Fruit fly (Drosophila melanogaster) whole organism, prepupa: ENCODE data around the gene PolA2.

ENCODE experiments used
- Blimp-1 ChIP-seq: fragments of 200-800 bp; sonication (Bioruptor generic); optimal IDR thresholded peaks from 3 replicates; lab custom pipeline; 2017; ENCODE audit warnings: missing biosample characterization, missing genetic modification characterization, mild to moderate bottlenecking, moderate library complexity, missing genetic modification reagents
- CG10631 ChIP-seq: fragments of 200-800 bp; sonication (Bioruptor generic); optimal IDR thresholded peaks from 2 replicates; lab custom pipeline; 2016; ENCODE audit warnings: missing biosample characterization, missing genetic modification characterization
- CG11294 ChIP-seq: fragments of 200-800 bp; sonication (Bioruptor generic); IDR thresholded peaks from 2 replicates; pipeline ENCODE4 v1.3.6; 2022; ENCODE audit warnings: missing biosample characterization, missing genetic modification characterization
- CG1621 ChIP-seq: fragments of 200-800 bp; sonication (Bioruptor generic); optimal IDR thresholded peaks from 3 replicates; lab custom pipeline; 2018; ENCODE audit warnings: missing biosample characterization, mild to moderate bottlenecking, missing genetic modification characterization
- CG16779 ChIP-seq: fragments of 200-800 bp; sonication (Bioruptor generic); optimal IDR thresholded peaks from 3 replicates; lab custom pipeline; 2017; ENCODE audit warnings: missing biosample characterization, mild to moderate bottlenecking, missing genetic modification characterization
- CG3032 ChIP-seq: fragments of 200-800 bp; optimal IDR thresholded peaks from 2 replicates; lab custom pipeline; 2019; ENCODE audit warnings: missing biosample characterization, mild to moderate bottlenecking, missing genetic modification characterization, moderate library complexity
- CG31627 ChIP-seq: fragments of 200-800 bp; sonication (Bioruptor generic); optimal IDR thresholded peaks from 3 replicates; lab custom pipeline; 2016; ENCODE audit warnings: missing biosample characterization, missing genetic modification characterization
- CG34406 ChIP-seq: fragments of 200-800 bp; sonication (Bioruptor generic); optimal IDR thresholded peaks from 3 replicates; lab custom pipeline; 2016; ENCODE audit warnings: missing biosample characterization, missing genetic modification characterization
- CG4318 ChIP-seq: fragments of 200-800 bp; sonication (Bioruptor generic); optimal IDR thresholded peaks from 3 replicates; lab custom pipeline; 2017; ENCODE audit warnings: missing biosample characterization, mild to moderate bottlenecking, missing genetic modification characterization
- CG6792 ChIP-seq: fragments of 200-800 bp; sonication (Bioruptor generic); optimal IDR thresholded peaks from 3 replicates; lab custom pipeline; 2016; ENCODE audit warnings: missing biosample characterization, missing genetic modification characterization
- CG6808 ChIP-seq: fragments of 200-800 bp; sonication (Bioruptor generic); optimal IDR thresholded peaks from 3 replicates; lab custom pipeline; 2017; ENCODE audit warnings: missing biosample characterization, missing genetic modification characterization, mild to moderate bottlenecking, moderate library complexity, missing genetic modification reagents
- CG6854 ChIP-seq: fragments of 200-800 bp; sonication (Bioruptor generic); optimal IDR thresholded peaks from 2 replicates; lab custom pipeline; 2017; ENCODE audit warnings: missing biosample characterization, mild to moderate bottlenecking, missing genetic modification characterization
- CG7368 ChIP-seq: fragments of 200-800 bp; sonication (Bioruptor generic); optimal IDR thresholded peaks from 3 replicates; lab custom pipeline; 2016; ENCODE audit warnings: missing biosample characterization, missing genetic modification characterization
- CG8119 ChIP-seq: fragments of 200-800 bp; sonication (Bioruptor generic); IDR thresholded peaks from 3 replicates; pipeline ENCODE4 v1.3.6; 2022; ENCODE audit warnings: missing biosample characterization, missing genetic modification characterization
- CG8632 ChIP-seq: fragments of 200-800 bp; sonication (Bioruptor generic); optimal IDR thresholded peaks from 3 replicates; lab custom pipeline; 2016; ENCODE audit warnings: missing biosample characterization, missing genetic modification characterization
- Eip75B ChIP-seq: fragments of 200-800 bp; sonication (Bioruptor generic); optimal IDR thresholded peaks from 3 replicates; lab custom pipeline; 2016; ENCODE audit warnings: missing biosample characterization, missing genetic modification characterization
- Eip78C ChIP-seq: fragments of 200-800 bp; sonication (Bioruptor generic); peaks from one replicate; lab custom pipeline; 2016; ENCODE audit warnings: missing biosample characterization, missing genetic modification characterization
- Eip93F ChIP-seq: fragments of 200-800 bp; sonication (Bioruptor generic); optimal IDR thresholded peaks from 2 replicates; lab custom pipeline; 2016; ENCODE audit warnings: missing biosample characterization, mild to moderate bottlenecking, missing genetic modification characterization
- Ets96B ChIP-seq: fragments of 200-800 bp; optimal IDR thresholded peaks from 2 replicates; lab custom pipeline; 2019; ENCODE audit warnings: missing biosample characterization, mild to moderate bottlenecking, missing genetic modification characterization, moderate library complexity
- Gug ChIP-seq: fragments of 200-800 bp; sonication (Bioruptor generic); IDR thresholded peaks from 2 replicates; pipeline ENCODE4 v1.3.6; 2022; ENCODE audit warnings: missing biosample characterization, missing genetic modification characterization
- Hr4 ChIP-seq: fragments of 200-800 bp; sonication (Bioruptor generic); optimal IDR thresholded peaks from 3 replicates; lab custom pipeline; 2016; ENCODE audit warnings: missing biosample characterization, missing genetic modification characterization
- Lpt ChIP-seq: fragments of 200-800 bp; sonication (Bioruptor generic); optimal IDR thresholded peaks from 3 replicates; lab custom pipeline; 2016; ENCODE audit warnings: missing biosample characterization, missing genetic modification characterization
- Met ChIP-seq: fragments of 200-800 bp; sonication (Bioruptor generic); optimal IDR thresholded peaks from 3 replicates; lab custom pipeline; 2016; ENCODE audit warnings: missing biosample characterization, missing genetic modification characterization
- Smox ChIP-seq: fragments of 200-800 bp; sonication (Bioruptor generic); optimal IDR thresholded peaks from 3 replicates; lab custom pipeline; 2016; ENCODE audit warnings: missing biosample characterization, missing genetic modification characterization
- Sox102F ChIP-seq: fragments of 200-800 bp; sonication (Bioruptor generic); optimal IDR thresholded peaks from 2 replicates; lab custom pipeline; 2016; ENCODE audit warnings: missing biosample characterization, mild to moderate bottlenecking, missing genetic modification characterization
- Sox14 ChIP-seq: fragments of 200-800 bp; sonication (Bioruptor generic); optimal IDR thresholded peaks from 3 replicates; lab custom pipeline; 2016; ENCODE audit warnings: missing biosample characterization, missing genetic modification characterization
- Sox15 ChIP-seq: fragments of 200-800 bp; sonication (Bioruptor generic); optimal IDR thresholded peaks from 3 replicates; lab custom pipeline; 2016; ENCODE audit warnings: missing biosample characterization, missing genetic modification characterization
- achi ChIP-seq: fragments of 200-800 bp; sonication (Bioruptor generic); optimal IDR thresholded peaks from 3 replicates; lab custom pipeline; 2016; ENCODE audit warnings: missing biosample characterization, missing genetic modification characterization
- cyc ChIP-seq: fragments of 200-800 bp; sonication (Bioruptor generic); optimal IDR thresholded peaks from 3 replicates; lab custom pipeline; 2016; ENCODE audit warnings: missing biosample characterization, missing genetic modification characterization
- dac ChIP-seq: fragments of 200-800 bp; sonication (Bioruptor generic); optimal IDR thresholded peaks from 2 replicates; lab custom pipeline; 2017; ENCODE audit warnings: missing biosample characterization, mild to moderate bottlenecking, missing genetic modification characterization
- dsx ChIP-seq: fragments of 200-800 bp; optimal IDR thresholded peaks from 3 replicates; lab custom pipeline; 2019; ENCODE audit warnings: missing biosample characterization, mild to moderate bottlenecking, missing genetic modification characterization, moderate library complexity; ENCODE audit not compliant: poor library complexity, severe bottlenecking
- eg ChIP-seq: fragments of 200-800 bp; sonication (Bioruptor generic); IDR thresholded peaks from 3 replicates; pipeline ENCODE4 v1.3.6; 2022; ENCODE audit warnings: missing biosample characterization, missing genetic modification characterization
- esn ChIP-seq: fragments of 200-800 bp; sonication (Bioruptor generic); optimal IDR thresholded peaks from 2 replicates; lab custom pipeline; 2016; ENCODE audit warnings: missing biosample characterization, mild to moderate bottlenecking, missing genetic modification characterization, moderate library complexity
- fkh ChIP-seq: fragments of 200-800 bp; sonication (Bioruptor generic); optimal IDR thresholded peaks from 3 replicates; lab custom pipeline; 2017; ENCODE audit warnings: missing biosample characterization, mild to moderate bottlenecking, missing genetic modification characterization, moderate library complexity
- lz ChIP-seq: fragments of 200-800 bp; sonication (Bioruptor generic); optimal IDR thresholded peaks from 3 replicates; lab custom pipeline; 2016; ENCODE audit warnings: missing biosample characterization, missing genetic modification characterization
- salr ChIP-seq, 2 experiments: fragments of 200-800 bp; sonication (Bioruptor generic); optimal IDR thresholded peaks; 3 replicates each; lab custom pipeline; 2016 to 2018; ENCODE audit warnings: missing biosample characterization in 2 of 2, missing genetic modification characterization in 2 of 2, mild to moderate bottlenecking in 1 of 2
- spab ChIP-seq: fragments of 200-800 bp; sonication (Bioruptor generic); optimal IDR thresholded peaks from 2 replicates; lab custom pipeline; 2017; ENCODE audit warnings: missing biosample characterization, mild to moderate bottlenecking, missing genetic modification characterization, missing genetic modification reagents
- ss ChIP-seq, 2 experiments: fragments of 200-800 bp; sonication (Bioruptor generic); optimal IDR thresholded peaks; 2 replicates in 1 of 2; 3 replicates in 1 of 2; lab custom pipeline; 2017 to 2018; ENCODE audit warnings: mild to moderate bottlenecking in 2 of 2, missing biosample characterization in 2 of 2, missing genetic modification characterization in 2 of 2, moderate library complexity in 1 of 2
- svp ChIP-seq: fragments of 200-800 bp; sonication (Bioruptor generic); peaks from one replicate; lab custom pipeline; 2016; ENCODE audit warnings: missing biosample characterization, missing genetic modification characterization
- topi ChIP-seq: fragments of 200-800 bp; sonication (Bioruptor generic); optimal IDR thresholded peaks from 3 replicates; lab custom pipeline; 2016; ENCODE audit warnings: missing biosample characterization, missing genetic modification characterization
- vri ChIP-seq: fragments of 200-800 bp; sonication (Bioruptor generic); optimal IDR thresholded peaks from 3 replicates; lab custom pipeline; 2016; ENCODE audit warnings: missing biosample characterization, mild to moderate bottlenecking, missing genetic modification characterization

PolA2 gene

DNA sequence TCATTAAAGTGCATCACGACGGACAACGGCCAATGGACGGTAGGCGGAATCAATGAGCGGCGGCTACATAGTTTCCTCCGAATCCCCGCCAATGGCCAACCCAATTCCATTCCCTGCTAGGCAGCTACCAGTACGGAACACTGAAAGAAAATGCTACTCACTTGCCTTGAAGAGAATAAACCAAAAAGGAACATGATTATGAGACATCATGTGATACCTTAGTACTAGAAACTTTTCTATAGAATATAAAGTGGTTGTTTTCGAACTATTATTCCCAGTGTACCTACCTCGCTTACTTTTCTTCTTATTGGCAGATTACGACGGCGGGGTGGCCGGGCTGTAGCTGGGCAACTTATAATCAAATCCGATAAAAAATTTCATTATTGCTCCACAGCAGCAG is 14.2 kb upstream of the PolA2 start (continued):
- TF ChIP-seq Sox15 (GFP tag; lab: Kevin White, UChicago) (peak; percentile 33), Eip75B (GFP tag; lab: Kevin White, UChicago) (peak; percentile 70), vri (GFP tag; lab: Kevin White, UChicago) (no peak), salr (GFP tag; optimal IDR thresholded peaks at IDR 0.05; lab: Kevin White, UChicago) (peak; percentile 42 to 46), dac (no peak), CG8632 (GFP tag; lab: Kevin White, UChicago) (peak; percentile 47), CG10631 (GFP tag; lab: Kevin White, UChicago) (peak; percentile 65), esn (GFP tag; lab: Kevin White, UChicago) (peak; percentile 73), CG6854 (GFP tag; lab: Kevin White, UChicago) (no peak), CG16779 (tag; lab: Kevin White, UChicago) (no peak), CG34406 (GFP tag; lab: Kevin White, UChicago) (peak; percentile 50), Eip93F (GFP tag; lab: Kevin White, UChicago) (no peak), Met (GFP tag; lab: Kevin White, UChicago) (peak; percentile 71), Lpt (GFP tag; lab: Kevin White, UChicago) (peak; percentile 43), CG7368 (GFP tag; lab: Kevin White, UChicago) (peak; percentile 62), Hr4 (GFP tag; lab: Kevin White, UChicago) (peak; percentile 55), fkh (GFP tag; lab: Kevin White, UChicago) (no peak), dsx (peak; percentile 68), CG11294 (GFP tag; lab: Robert Waterston, UW) (no peak), CG6808 (GFP tag; lab: Kevin White, UChicago) (peak; percentile 58), CG4318 (GFP tag; lab: Kevin White, UChicago) (no peak), eg (peak; percentile 76), CG31627 (peak; percentile 61), spab (peak; percentile 60), Gug (GFP tag; lab: Robert Waterston, UW) (0 out of 2 replicates have a peak, but pooled peaks have one; percentile 36), CG8119 (no peak), Ets96B (tag; lab: Kevin White, UChicago) (peak; percentile 69), lz (GFP tag; lab: Kevin White, UChicago) (peak; percentile 59), Smox (GFP tag; lab: Kevin White, UChicago) (peak; percentile 56), Blimp-1 (GFP tag; lab: Kevin White, UChicago) (no peak), cyc (GFP tag; lab: Kevin White, UChicago) (peak; percentile 64), Sox14 (GFP tag; lab: Kevin White, UChicago) (peak; percentile 59), CG6792 (GFP tag; lab: Kevin White, UChicago) (peak; percentile 67), topi (GFP tag; lab: Kevin White, UChicago) (peak; percentile 69)

DNA sequence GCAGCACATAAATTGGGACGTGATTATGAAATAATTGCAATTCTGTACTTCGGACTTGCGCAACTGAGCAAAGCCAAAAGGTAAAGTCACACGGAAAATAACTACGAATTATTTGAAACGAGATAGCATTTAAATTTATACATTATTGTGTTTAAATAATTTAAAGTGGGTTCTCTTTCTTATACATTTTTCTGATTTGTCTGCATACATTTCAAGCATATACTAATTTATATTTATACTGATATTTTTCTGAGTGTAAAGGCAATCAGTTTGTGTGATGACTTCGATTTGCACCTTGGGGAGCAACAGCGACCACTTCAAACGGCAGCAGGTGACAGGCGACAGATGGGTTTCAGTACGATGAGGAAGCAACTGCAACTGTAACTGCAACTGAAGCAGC is 13.5 kb upstream of the PolA2 start:
- TF ChIP-seq Ets96B (tag; lab: Kevin White, UChicago), result peak; percentile 23
- no peak for TF ChIP-seq CG6792 (GFP tag; lab: Kevin White, UChicago)
- no peak for TF ChIP-seq cyc (GFP tag; lab: Kevin White, UChicago)
- TF ChIP-seq CG3032, result no peak
- no peak for TF ChIP-seq dsx
- TF ChIP-seq Eip78C, result peak; percentile 73
- peak; percentile 13 for TF ChIP-seq Met (GFP tag; lab: Kevin White, UChicago)
- TF ChIP-seq Sox14 (GFP tag; lab: Kevin White, UChicago), result no peak
- peak; percentile 57 for TF ChIP-seq svp (GFP tag; lab: Kevin White, UChicago)
- TF ChIP-seq Eip75B (GFP tag; lab: Kevin White, UChicago), result no peak
- TF ChIP-seq eg, result no peak
- no peak for TF ChIP-seq achi

DNA sequence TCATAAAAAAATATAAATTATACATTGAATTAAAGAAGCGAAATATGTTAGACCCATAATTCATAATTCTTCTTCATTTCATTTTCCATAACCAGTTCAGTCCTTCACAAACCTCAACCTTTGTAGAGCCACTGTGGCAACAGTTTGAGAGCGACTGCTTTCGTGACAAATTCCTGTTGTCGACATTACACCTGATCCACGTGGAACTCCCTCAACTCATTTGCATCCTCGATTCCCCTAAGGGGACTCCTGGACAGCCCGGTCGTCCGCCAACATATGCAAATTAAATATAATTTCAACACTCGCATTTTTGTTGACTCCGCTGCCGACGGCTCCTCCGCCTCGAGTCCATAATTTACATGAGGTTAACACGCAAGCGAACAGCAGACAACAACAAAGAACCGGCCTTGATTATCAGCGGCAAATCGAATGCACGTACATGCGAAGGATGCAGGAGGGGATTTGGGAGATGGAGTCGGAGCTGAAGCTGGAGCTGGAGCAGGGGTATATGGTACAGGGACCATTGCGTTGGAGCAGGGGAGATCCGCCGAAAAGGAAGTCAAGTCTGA is 12.8 kb upstream of the PolA2 start:
- no peak for TF ChIP-seq Sox102F
- TF ChIP-seq dsx, result peak; percentile 14
- peak; percentile 56 for TF ChIP-seq svp (GFP tag; lab: Kevin White, UChicago)
- peak; percentile 30 for TF ChIP-seq CG1621 (tag; lab: Kevin White, UChicago)
- peak; percentile 37 for TF ChIP-seq Blimp-1 (GFP tag; lab: Kevin White, UChicago)
- TF ChIP-seq CG3032, result no peak
- TF ChIP-seq CG6854 (GFP tag; lab: Kevin White, UChicago), result peak; percentile 7
- TF ChIP-seq ss (GFP tag; optimal IDR thresholded peaks at IDR 0.05; lab: Kevin White, UChicago), result peak in 1 of 2 experiments; percentile 100
- peak; percentile 65 for TF ChIP-seq Eip78C
